Worm (Caenorhabditis elegans) whole organism, L3 larva: ENCODE measurements around the gene vglu-3.

ENCODE experiments used
- R02D3.7 ChIP-seq: fragments of 150-350 bp; optimal IDR thresholded peaks from 2 replicates; lab custom pipeline; 2014; ENCODE audit warnings: missing biosample characterization, missing genetic modification characterization
- ama-1 ChIP-seq: fragments of 150-350 bp; optimal IDR thresholded peaks from 2 replicates; lab custom pipeline; 2018
- egl-27 ChIP-seq: sonication (generic microtip); optimal IDR thresholded peaks from 4 replicates; lab custom pipeline; 2017; ENCODE audit warnings: missing biosample characterization, missing genetic modification reagents, missing genetic modification characterization
- nhr-12 ChIP-seq: fragments of 150-350 bp; optimal IDR thresholded peaks from 2 replicates; lab custom pipeline; 2014; ENCODE audit warnings: missing biosample characterization, missing genetic modification characterization
- nhr-23 ChIP-seq: fragments of 150-350 bp; optimal IDR thresholded peaks from 2 replicates; lab custom pipeline; 2014; ENCODE audit warnings: missing biosample characterization, missing genetic modification reagents, missing genetic modification characterization
- nhr-77 ChIP-seq: fragments of 150-350 bp; optimal IDR thresholded peaks from 2 replicates; lab custom pipeline; 2014; ENCODE audit warnings: missing biosample characterization, missing genetic modification characterization
- pha-4 ChIP-seq: fragments of 150-350 bp; optimal IDR thresholded peaks from 2 replicates; lab custom pipeline; 2014; ENCODE audit warnings: missing biosample characterization, missing genetic modification reagents, missing genetic modification characterization

ce11 chrIII:10351595-10352207 lies 51.5 kb downstream of the vglu-3 start, which contains the start of gene T07C4.3:
- TF ChIP-seq pha-4 (tag; lab: Kevin White, UChicago), result no peak
- TF ChIP-seq nhr-12 (tag; lab: Kevin White, UChicago), result no peak
- no peak for TF ChIP-seq egl-27 (tag; lab: Kevin White, UChicago)
- TF ChIP-seq R02D3.7 (tag; lab: Kevin White, UChicago), result no peak
- TF ChIP-seq nhr-77 (tag; lab: Kevin White, UChicago), result no peak
- no peak for TF ChIP-seq nhr-23 (tag; lab: Kevin White, UChicago)
- TF ChIP-seq ama-1, result no peak
